Fruit fly (Drosophila melanogaster) whole organism, pupa: ENCODE data around the gene Naa40.

Experiments
- CG10348 ChIP-seq: fragments of 200-800 bp; sonication (Bioruptor generic); IDR thresholded peaks from 2 replicates; pipeline ENCODE4 v1.3.6; 2022; ENCODE audit warnings: missing biosample characterization, missing genetic modification characterization
- CG12605 ChIP-seq: fragments of 200-800 bp; sonication (Bioruptor generic); IDR thresholded peaks from 2 replicates; pipeline ENCODE4 v1.3.6; 2022; ENCODE audit warnings: missing biosample characterization, missing genetic modification characterization
- CG13204 ChIP-seq: fragments of 200-800 bp; sonication (Bioruptor generic); optimal IDR thresholded peaks from 2 replicates; lab custom pipeline; 2018; ENCODE audit warnings: missing biosample characterization, mild to moderate bottlenecking, missing genetic modification characterization, moderate library complexity
- CG14655 ChIP-seq: fragments of 200-800 bp; sonication (Bioruptor generic); optimal IDR thresholded peaks from 3 replicates; lab custom pipeline; 2017; ENCODE audit warnings: mild to moderate bottlenecking, missing biosample characterization, missing genetic modification reagents, missing genetic modification characterization
- CG4496 ChIP-seq: fragments of 200-800 bp; sonication (Bioruptor generic); IDR thresholded peaks from 3 replicates; pipeline ENCODE4 v1.3.6; 2022; ENCODE audit warnings: missing biosample characterization, missing genetic modification characterization
- CG8159 ChIP-seq: fragments of 200-800 bp; sonication (Bioruptor generic); optimal IDR thresholded peaks from 3 replicates; lab custom pipeline; 2018; ENCODE audit warnings: missing biosample characterization, mild to moderate bottlenecking, missing genetic modification characterization, moderate library complexity
- D1 ChIP-seq: fragments of 200-800 bp; sonication (Bioruptor generic); optimal IDR thresholded peaks from 2 replicates; lab custom pipeline; 2018; ENCODE audit warnings: missing biosample characterization, mild to moderate bottlenecking, missing genetic modification characterization, moderate library complexity
- EcR ChIP-seq: fragments of 200-800 bp; sonication (Bioruptor generic); optimal IDR thresholded peaks from 3 replicates; lab custom pipeline; 2019; ENCODE audit warnings: missing biosample characterization, missing genetic modification characterization, mild to moderate bottlenecking, moderate library complexity, missing genetic modification reagents
- Ets98B ChIP-seq: fragments of 200-800 bp; sonication (Bioruptor generic); IDR thresholded peaks from 2 replicates; pipeline ENCODE4 v1.3.6; 2022; ENCODE audit warnings: missing biosample characterization, missing genetic modification characterization
- Snoo ChIP-seq: fragments of 200-800 bp; sonication (Bioruptor generic); optimal IDR thresholded peaks from 3 replicates; lab custom pipeline; 2017; ENCODE audit warnings: missing biosample characterization, mild to moderate bottlenecking, missing genetic modification characterization, inconsistent platforms
- gl ChIP-seq: fragments of 200-800 bp; sonication (Bioruptor generic); optimal IDR thresholded peaks from 2 replicates; lab custom pipeline; 2018; ENCODE audit warnings: missing biosample characterization, mild to moderate bottlenecking, missing genetic modification characterization
- rn ChIP-seq: fragments of 200-800 bp; sonication (Bioruptor generic); IDR thresholded peaks from 2 replicates; pipeline ENCODE4 v1.3.6; 2022; ENCODE audit warnings: missing biosample characterization, missing genetic modification characterization

DNA sequence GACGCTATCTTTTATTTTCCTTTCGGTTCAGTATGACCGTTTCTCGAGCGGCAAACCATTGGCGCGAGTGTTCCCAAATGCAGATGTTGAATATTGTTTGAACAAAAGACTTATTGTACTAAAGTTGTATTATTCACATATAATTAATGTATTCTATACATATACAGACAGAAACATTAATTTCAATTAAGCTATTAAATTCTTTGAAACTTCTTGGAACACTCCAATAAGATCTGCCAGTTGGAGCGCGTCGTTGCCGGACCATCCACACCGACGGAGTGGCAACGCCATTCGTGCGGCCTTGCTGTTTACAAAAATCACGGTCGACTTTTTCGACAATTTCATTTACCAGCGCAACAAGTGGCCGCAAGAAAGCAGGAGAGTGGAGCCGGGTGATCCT lies 20.3 kb upstream of the Naa40 start, which contains the start of the genes Wdr24 and IntS11:
- TF ChIP-seq CG13204 (GFP tag; lab: Kevin White, UChicago) = no peak
- TF ChIP-seq D1 = no peak
- peak; percentile 99 for TF ChIP-seq CG10348 (GFP tag; lab: Robert Waterston, UW)
- peak; percentile 99 for TF ChIP-seq CG4496 (GFP tag; lab: Robert Waterston, UW)
- peak; percentile 97 for TF ChIP-seq CG12605 (GFP tag; lab: Robert Waterston, UW)
- TF ChIP-seq rn = peak; percentile 98
- TF ChIP-seq CG14655 = no peak
- peak; percentile 83 for TF ChIP-seq gl
- peak; percentile 95 for TF ChIP-seq Snoo (tag; lab: Kevin White, UChicago)
- peak; percentile 98 for TF ChIP-seq Ets98B (GFP tag; lab: Robert Waterston, UW)
- peak; percentile 94 for TF ChIP-seq CG8159 (tag; lab: Kevin White, UChicago)
- TF ChIP-seq EcR (GFP tag; lab: Kevin White, UChicago) = peak; percentile 7
